Fruit fly (Drosophila melanogaster): Measurements from ENCODE around the gene ATPsynbetaL.

The ATPsynbetaL gene

DNA sequence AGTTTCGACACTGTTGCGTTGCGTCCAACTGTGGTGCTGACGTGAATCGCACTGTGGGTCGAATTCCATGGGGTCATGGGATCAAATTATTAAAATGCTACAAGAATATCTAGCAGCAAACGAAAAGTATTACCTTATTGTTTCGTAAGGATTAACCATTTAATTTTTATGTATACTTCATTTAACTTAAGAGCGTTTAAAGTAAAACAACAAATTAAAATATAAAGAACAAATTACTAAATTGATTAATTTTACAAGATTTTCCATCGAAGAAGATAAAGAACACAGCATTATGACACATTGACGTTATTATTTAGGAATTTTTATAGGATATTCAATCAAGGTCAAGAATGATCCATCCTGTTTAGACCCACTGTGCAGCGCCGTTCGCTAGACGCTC lies 43.5 kb upstream of the ATPsynbetaL start (continued):
- TF ChIP-seq dpn (GFP tag; optimal IDR thresholded peaks at IDR 0.05) (peak in 1 of 2 experiments; percentile 38), CG7963 (GFP tag; IDR thresholded peaks at IDR 0.05; ENCODE audit: partially characterized antibody) (no peak), CG2678 (tag; optimal IDR thresholded peaks at IDR 0.05) (peak; percentile 66), CG1529 (GFP tag; optimal IDR thresholded peaks at IDR 0.05) (peak; percentile 34), CoRest (tag; optimal IDR thresholded peaks at IDR 0.05) (peak; percentile 64), MESR4 (GFP tag; optimal IDR thresholded peaks at IDR 0.05) (no peak), otp (GFP tag; IDR thresholded peaks at IDR 0.05) (peak; percentile 28; the same call in 1 of the 3 replicates), gem (tag; optimal IDR thresholded peaks at IDR 0.05) (peak; percentile 77), kah (GFP tag; optimal IDR thresholded peaks at IDR 0.05) (peak; percentile 9), Dll (GFP tag; IDR thresholded peaks at IDR 0.05; ENCODE audit: partially characterized antibody) (no peak), Deaf1 (tag; optimal IDR thresholded peaks at IDR 0.05) (peak; percentile 33), maf-S (GFP tag; optimal IDR thresholded peaks at IDR 0.05) (no peak), Med (GFP tag) (peak; percentile 79), dmrt99B (tag; optimal IDR thresholded peaks at IDR 0.05) (peak; percentile 80), CG15073 (GFP tag; optimal IDR thresholded peaks at IDR 0.05) (no peak), CG1602 (GFP tag; optimal IDR thresholded peaks at IDR 0.05) (peak; percentile 25), odd (GFP tag; optimal IDR thresholded peaks at IDR 0.05) (peak; percentile 10), CG6765 (GFP tag; optimal IDR thresholded peaks at IDR 0.05) (no peak), mam (GFP tag; optimal IDR thresholded peaks at IDR 0.05) (no peak), grau (tag; optimal IDR thresholded peaks at IDR 0.05) (peak; percentile 64), Eip74EF (GFP tag; optimal IDR thresholded peaks at IDR 0.05) (peak in 1 of 2 experiments; percentile 68), Abd-B (GFP tag; optimal IDR thresholded peaks at IDR 0.05) (peak; percentile 13), pan (optimal IDR thresholded peaks at IDR 0.05) (no peak), pan (GFP tag; optimal IDR thresholded peaks at IDR 0.05 in 1 of 2, IDR thresholded peaks at IDR 0.05 in 1 of 2) (peak in 1 of 2 experiments; percentile 71), trem (tag; optimal IDR thresholded peaks at IDR 0.05) (peak; percentile 34), lab (GFP tag; optimal IDR thresholded peaks at IDR 0.05) (peak; percentile 45), CkIIα-i1 (GFP tag; IDR thresholded peaks at IDR 0.05) (no peak), Xbp1 (GFP tag; optimal IDR thresholded peaks at IDR 0.05) (peak; percentile 57), CG4328 (GFP tag; optimal IDR thresholded peaks at IDR 0.05) (no peak), CG6254 (GFP tag; optimal IDR thresholded peaks at IDR 0.05) (peak; percentile 25), Chrac-16 (GFP tag; optimal IDR thresholded peaks at IDR 0.05) (peak; percentile 12), Ssrp (tag; optimal IDR thresholded peaks at IDR 0.05) (peak; percentile 62)

DNA sequence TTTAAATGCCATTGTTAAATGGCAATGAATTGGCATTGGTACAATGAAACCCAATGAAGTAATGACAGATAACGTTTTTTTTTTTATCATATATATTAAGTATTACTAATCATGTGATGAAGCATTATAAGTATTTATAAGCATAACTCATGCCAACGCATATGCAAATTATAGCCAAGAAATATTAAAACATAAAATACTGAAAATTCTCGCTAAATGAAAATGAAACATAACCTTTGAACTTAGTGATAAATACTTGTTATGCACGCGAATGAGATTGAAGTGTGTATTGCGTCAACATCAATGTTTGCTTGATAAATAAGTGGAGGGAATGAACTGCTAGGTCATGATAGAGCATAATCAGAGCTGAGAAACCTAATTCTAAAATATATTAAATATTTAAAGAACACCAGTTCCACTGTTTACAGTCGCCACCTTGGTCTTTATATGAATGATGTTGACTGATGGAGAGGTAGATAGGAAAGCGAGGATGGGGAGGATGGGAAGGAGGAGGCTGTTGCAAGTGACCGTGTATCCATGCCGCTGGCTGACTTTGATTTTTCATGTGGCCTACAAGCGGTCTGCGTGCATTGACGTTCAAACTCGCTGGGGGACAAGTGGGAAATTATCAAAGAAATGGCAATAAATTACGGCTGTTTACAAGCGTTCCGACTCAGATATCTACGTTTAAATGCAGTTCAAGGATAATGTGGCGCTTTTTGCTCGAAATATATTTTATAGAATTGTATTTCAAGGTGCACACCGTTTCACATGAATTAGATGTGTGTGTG lies 41.3 kb upstream of the ATPsynbetaL start:
- peak in 1 of 2 experiments; percentile 71 for TF ChIP-seq Hr78 (GFP tag; optimal IDR thresholded peaks at IDR 0.05)
- TF ChIP-seq CG2678 (tag; optimal IDR thresholded peaks at IDR 0.05): peak; percentile 32
- no peak for TF ChIP-seq CG9609 (GFP tag; optimal IDR thresholded peaks at IDR 0.05)
- peak; percentile 27 for TF ChIP-seq CG10979 (tag; optimal IDR thresholded peaks at IDR 0.05)
- TF ChIP-seq Oli (tag; optimal IDR thresholded peaks at IDR 0.05): no peak
- TF ChIP-seq gem (tag; optimal IDR thresholded peaks at IDR 0.05): peak; percentile 50
- TF ChIP-seq Deaf1 (tag; optimal IDR thresholded peaks at IDR 0.05): no peak
- no peak for TF ChIP-seq klu (GFP tag; IDR thresholded peaks at IDR 0.05)
- no peak for TF ChIP-seq repo (GFP tag; optimal IDR thresholded peaks at IDR 0.05)
- peak; percentile 26; the same call in 1 of the 2 replicates for TF ChIP-seq CG31441 (GFP tag; IDR thresholded peaks at IDR 0.05)
- no peak for TF ChIP-seq Dip2 (GFP tag; IDR thresholded peaks at IDR 0.05)
- no peak for TF ChIP-seq CG1792 (GFP tag; optimal IDR thresholded peaks at IDR 0.05)
- peak; percentile 8 for TF ChIP-seq D19A (tag; optimal IDR thresholded peaks at IDR 0.05)
- peak; percentile 20 for TF ChIP-seq Vsx1 (GFP tag; optimal IDR thresholded peaks at IDR 0.05)
- no peak for TF ChIP-seq ci (GFP tag; IDR thresholded peaks at IDR 0.05)
- TF ChIP-seq gro (GFP tag; optimal IDR thresholded peaks at IDR 0.05): no peak
- peak; percentile 43 for TF ChIP-seq CG18262 (tag; optimal IDR thresholded peaks at IDR 0.05)
- no peak for TF ChIP-seq Bgb (GFP tag; IDR thresholded peaks at IDR 0.05; ENCODE audit: partially characterized antibody)
- TF ChIP-seq MTF-1 (GFP tag; optimal IDR thresholded peaks at IDR 0.05; ENCODE audit: borderline replicate concordance): peak; percentile 7
- TF ChIP-seq btn (GFP tag; optimal IDR thresholded peaks at IDR 0.05): no peak

Data from whole organism, embryonic.